Fruit fly (Drosophila melanogaster) whole organism, wandering third instar larva: ENCODE results near the gene Mst57Da.

Experiments
- CG32264 ChIP-seq: fragments of 200-800 bp; sonication (Bioruptor generic); optimal IDR thresholded peaks from 2 replicates; lab custom pipeline; 2016; ENCODE audit warnings: missing biosample characterization, missing genetic modification characterization
- Dif ChIP-seq: fragments of 200-275, 200-300 bp; sonication (Bioruptor generic); optimal IDR thresholded peaks from 2 replicates; lab custom pipeline; 2018; ENCODE audit warnings: missing biosample characterization, missing genetic modification characterization; ENCODE audit not compliant: partially characterized antibody
- Hr78 ChIP-seq: fragments of >200 bp; optimal IDR thresholded peaks from 2 replicates; lab custom pipeline; 2017; ENCODE audit warnings: missing biosample characterization, missing genetic modification characterization
- br ChIP-seq: fragments of 200-800 bp; sonication (Bioruptor generic); optimal IDR thresholded peaks from 2 replicates; lab custom pipeline; 2016; ENCODE audit warnings: missing biosample characterization, missing genetic modification characterization
- ey ChIP-seq: fragments of 200-800 bp; sonication (Bioruptor generic); optimal IDR thresholded peaks from 2 replicates; lab custom pipeline; 2016; ENCODE audit warnings: missing biosample characterization, missing genetic modification characterization
- sage ChIP-seq: fragments of 200-800 bp; sonication (Bioruptor generic); optimal IDR thresholded peaks from 2 replicates; lab custom pipeline; 2016; ENCODE audit warnings: missing biosample characterization, mild to moderate bottlenecking, missing genetic modification characterization

dm6 chr3R:25880971-25881809 lies 49.5 kb upstream of the Mst57Da start, which contains the start of gene Tsp96F:
- no peak for TF ChIP-seq br (GFP tag; lab: Kevin White, UChicago)
- TF ChIP-seq sage (GFP tag; lab: Kevin White, UChicago), result no peak
- TF ChIP-seq Hr78, result no peak
- peak; percentile 22 for TF ChIP-seq Dif (GFP tag; lab: Kevin White, UChicago)
- TF ChIP-seq CG32264 (GFP tag; lab: Kevin White, UChicago), result no peak
- TF ChIP-seq ey (GFP tag; lab: Kevin White, UChicago), result no peak
